Worm (Caenorhabditis elegans) whole organism, L2 larva: ENCODE measurements around the gene C10C5.7.

Experiments used
- C34F6.9 ChIP-seq: fragments of 150-350 bp; optimal IDR thresholded peaks from 2 replicates; lab custom pipeline; 2014; ENCODE audit warnings: missing biosample characterization, missing genetic modification characterization
- dmd-4 ChIP-seq: sonication (generic microtip); optimal IDR thresholded peaks from 2 replicates; lab custom pipeline; 2017; ENCODE audit warnings: missing biosample characterization, missing genetic modification characterization
- egl-27 ChIP-seq: sonication (generic microtip); optimal IDR thresholded peaks from 3 replicates; lab custom pipeline; 2017; ENCODE audit warnings: missing biosample characterization, missing genetic modification reagents, missing genetic modification characterization
- fos-1 ChIP-seq: fragments of 150-350 bp; optimal IDR thresholded peaks from 2 replicates; lab custom pipeline; 2014; ENCODE audit warnings: missing biosample characterization, missing genetic modification characterization
- gmeb-1 ChIP-seq: fragments of 150-350 bp; optimal IDR thresholded peaks from 2 replicates; lab custom pipeline; 2014; ENCODE audit warnings: missing biosample characterization, missing genetic modification characterization
- lin-11 ChIP-seq: fragments of 150-350 bp; sonication (generic microtip); optimal IDR thresholded peaks from 2 replicates; lab custom pipeline; 2014; ENCODE audit warnings: missing biosample characterization, missing genetic modification characterization, inconsistent platforms, mixed read lengths
- nhr-129 ChIP-seq: fragments of 150-350 bp; optimal IDR thresholded peaks from 2 replicates; lab custom pipeline; 2014; ENCODE audit warnings: missing biosample characterization, missing genetic modification characterization
- nhr-23 ChIP-seq: fragments of 150-350 bp; optimal IDR thresholded peaks from 2 replicates; lab custom pipeline; 2014; ENCODE audit warnings: missing biosample characterization, missing genetic modification reagents, missing genetic modification characterization
- nhr-25 ChIP-seq: fragments of 150-350 bp; sonication (generic microtip); optimal IDR thresholded peaks from 3 replicates; lab custom pipeline; 2014; ENCODE audit warnings: missing biosample characterization, missing genetic modification characterization
- nhr-77 ChIP-seq: fragments of 150-350 bp; optimal IDR thresholded peaks from 2 replicates; lab custom pipeline; 2014; ENCODE audit warnings: missing biosample characterization, missing genetic modification characterization
- sma-9 ChIP-seq, 2 experiments: fragments of 150-350 bp in 1 of 2; sonication (generic microtip) in 1 of 2; optimal IDR thresholded peaks; 2 replicates each; lab custom pipeline; 2014 to 2016; ENCODE audit warnings: missing genetic modification characterization in 2 of 2, mild to moderate bottlenecking in 1 of 2, missing biosample characterization in 1 of 2, missing compliant biosample characterization in 1 of 2, missing genetic modification reagents in 1 of 2, moderate library complexity in 1 of 2
- unc-39 ChIP-seq: fragments of 150-350 bp; optimal IDR thresholded peaks from 2 replicates; lab custom pipeline; 2014; ENCODE audit warnings: missing biosample characterization, missing genetic modification characterization
- unc-62 ChIP-seq: fragments of 150-350 bp; optimal IDR thresholded peaks from 2 replicates; lab custom pipeline; 2014; ENCODE audit warnings: missing biosample characterization, missing genetic modification reagents, missing genetic modification characterization
- ztf-1 ChIP-seq: fragments of 200-800 bp; sonication (Bioruptor generic); conservative IDR thresholded peaks from 2 replicates; pipeline ENCODE4 v1.3.6; 2022; ENCODE audit warnings: missing genetic modification characterization, missing compliant biosample characterization

- no peak for TF ChIP-seq nhr-23 (tag; lab: Kevin White, UChicago)
- TF ChIP-seq unc-39 (tag; lab: Kevin White, UChicago), result no peak
- no peak for TF ChIP-seq lin-11 (tag; lab: Kevin White, UChicago)
- TF ChIP-seq sma-9 (GFP tag; optimal IDR thresholded peaks at IDR 0.05; lab: Kevin White, UChicago), result peak; percentile 34
- no peak for TF ChIP-seq sma-9 (tag; optimal IDR thresholded peaks at IDR 0.05; lab: Kevin White, UChicago)
- TF ChIP-seq ztf-1 (GFP tag; lab: Robert Waterston, UW), result no peak
- peak; percentile 73 for TF ChIP-seq fos-1 (tag; lab: Kevin White, UChicago)
- TF ChIP-seq nhr-25 (tag; lab: Kevin White, UChicago), result no peak
- no peak for TF ChIP-seq C34F6.9 (tag; lab: Kevin White, UChicago)
- TF ChIP-seq egl-27 (tag; lab: Kevin White, UChicago), result no peak
- no peak for TF ChIP-seq nhr-77 (tag; lab: Kevin White, UChicago)
- no peak for TF ChIP-seq unc-62 (GFP tag; lab: Kevin White, UChicago)
- TF ChIP-seq gmeb-1 (tag; lab: Kevin White, UChicago), result peak; percentile 9
- TF ChIP-seq dmd-4 (tag; lab: Kevin White, UChicago), result no peak
- no peak for TF ChIP-seq nhr-129 (tag; lab: Kevin White, UChicago)
These were observed 16.8 kb downstream of the C10C5.7 start, which contains the start of gene F56D5.6 for ce11 chrIV:9401715-9402114.
